Worm (Caenorhabditis elegans): Measurements from ENCODE around the gene F13A2.4.

ce11 chrV:4377622-4378021, 22.4 kb downstream of the F13A2.4 start, which contains the start of gene F32D1.8:
- TF ChIP-seq mdl-1 (tag; optimal IDR thresholded peaks at IDR 0.05) (no peak), fos-1 (tag; optimal IDR thresholded peaks at IDR 0.05) (no peak), nhr-11 (tag; optimal IDR thresholded peaks at IDR 0.05) (no peak), ama-1 (optimal IDR thresholded peaks at IDR 0.05) (no peak), skn-1 (tag; optimal IDR thresholded peaks at IDR 0.05) (no peak), tbx-2 (tag; optimal IDR thresholded peaks at IDR 0.05) (no peak), daf-12 (tag; optimal IDR thresholded peaks at IDR 0.05) (no peak), fkh-10 (GFP tag; optimal IDR thresholded peaks at IDR 0.05) (no peak), sea-2 (GFP tag; optimal IDR thresholded peaks at IDR 0.05) (no peak), nhr-77 (tag; optimal IDR thresholded peaks at IDR 0.05) (no peak), nhr-12 (tag; optimal IDR thresholded peaks at IDR 0.05) (no peak), lin-39 (tag; optimal IDR thresholded peaks at IDR 0.05) (no peak), ceh-16 (tag; optimal IDR thresholded peaks at IDR 0.05) (no peak), ZK546.5 (tag; optimal IDR thresholded peaks at IDR 0.05) (no peak)
